Worm (Caenorhabditis elegans) whole organism, L3 larva: ENCODE results near the gene R11.3.

ENCODE experiments used
- aly-2 ChIP-seq: fragments of 150-350 bp; optimal IDR thresholded peaks from 2 replicates; lab custom pipeline; 2014; ENCODE audit warnings: missing biosample characterization, missing genetic modification characterization
- ceh-16 ChIP-seq: sonication (generic microtip); optimal IDR thresholded peaks from 2 replicates; lab custom pipeline; 2017; ENCODE audit warnings: missing biosample characterization, missing genetic modification characterization
- ceh-28 ChIP-seq: fragments of 150-350 bp; optimal IDR thresholded peaks from 2 replicates; lab custom pipeline; 2014; ENCODE audit warnings: missing biosample characterization, missing genetic modification reagents, missing genetic modification characterization
- ceh-9 ChIP-seq: sonication (generic microtip); optimal IDR thresholded peaks from 2 replicates; lab custom pipeline; 2018; ENCODE audit warnings: missing biosample characterization, missing genetic modification characterization
- elt-1 ChIP-seq: fragments of 150-350 bp; optimal IDR thresholded peaks from 2 replicates; lab custom pipeline; 2014; ENCODE audit warnings: missing biosample characterization, missing genetic modification characterization
- nfya-1 ChIP-seq: sonication (generic microtip); optimal IDR thresholded peaks from 2 replicates; lab custom pipeline; 2017; ENCODE audit warnings: missing genetic modification characterization, mild to moderate bottlenecking, missing compliant biosample characterization, antibody characterized with exemption, moderate library complexity; ENCODE audit not compliant: insufficient read depth
- nhr-25 ChIP-seq: sonication (generic microtip); optimal IDR thresholded peaks from 2 replicates; lab custom pipeline; 2017; ENCODE audit warnings: missing biosample characterization, missing genetic modification characterization
- nhr-43 ChIP-seq: sonication (generic microtip); optimal IDR thresholded peaks from 2 replicates; lab custom pipeline; 2016; ENCODE audit warnings: mild to moderate bottlenecking, missing genetic modification characterization, missing compliant biosample characterization; ENCODE audit not compliant: poor library complexity, severe bottlenecking
- nhr-76 ChIP-seq: fragments of 150-350 bp; sonication (generic microtip); optimal IDR thresholded peaks from 5 replicates; lab custom pipeline; 2014; ENCODE audit warnings: missing biosample characterization, missing genetic modification characterization
- sea-2 ChIP-seq: fragments of 150-350 bp; sonication (generic microtip); optimal IDR thresholded peaks from 4 replicates; lab custom pipeline; 2014; ENCODE audit warnings: missing biosample characterization, missing genetic modification reagents, missing genetic modification characterization
- snpc-4 ChIP-seq: fragments of 150-350 bp; optimal IDR thresholded peaks from 2 replicates; lab custom pipeline; 2014; ENCODE audit warnings: missing biosample characterization, missing genetic modification characterization
- ztf-11 ChIP-seq: fragments of 150-350 bp; optimal IDR thresholded peaks from 2 replicates; lab custom pipeline; 2014; ENCODE audit warnings: missing biosample characterization, missing genetic modification characterization

ce11 chrX:16153744-16154143 is 45.3 kb downstream of the R11.3 start:
- TF ChIP-seq sea-2 (no peak), ztf-11 (tag; lab: Kevin White, UChicago) (no peak), nhr-76 (tag; lab: Kevin White, UChicago) (no peak), aly-2 (tag; lab: Kevin White, UChicago) (no peak), ceh-9 (tag; lab: Kevin White, UChicago) (no peak), elt-1 (tag; lab: Kevin White, UChicago) (no peak), nhr-25 (no peak), snpc-4 (tag; lab: Kevin White, UChicago) (no peak), ceh-16 (tag; lab: Kevin White, UChicago) (no peak), nfya-1 (no peak), ceh-28 (tag; lab: Kevin White, UChicago) (no peak), nhr-43 (tag; lab: Kevin White, UChicago) (no peak)
